Fruit fly (Drosophila melanogaster): ENCODE results near the gene CG3842.

Gene CG3842

dm6 chrX:6351917-6352768 is 14.6 kb downstream of the CG3842 start:
- TF ChIP-seq klu (GFP tag; IDR thresholded peaks at IDR 0.05) (peak; percentile 87; the same call in 1 of the 2 replicates), NC2β (GFP tag; optimal IDR thresholded peaks at IDR 0.05) (peak; percentile 25), Ptx1 (GFP tag; IDR thresholded peaks at IDR 0.05) (no peak), sob (GFP tag; IDR thresholded peaks at IDR 0.05) (no peak), Ssrp (tag; optimal IDR thresholded peaks at IDR 0.05) (no peak), CG15514 (GFP tag; optimal IDR thresholded peaks at IDR 0.05) (peak; percentile 66), Rx (GFP tag; IDR thresholded peaks at IDR 0.05) (no peak), tio (GFP tag; optimal IDR thresholded peaks at IDR 0.05) (no peak), sens (GFP tag) (peak; percentile 35), Six4 (GFP tag; optimal IDR thresholded peaks at IDR 0.05) (no peak), CrebB (tag; optimal IDR thresholded peaks at IDR 0.05) (peak; percentile 1), CG9797 (GFP tag; optimal IDR thresholded peaks at IDR 0.05) (peak; percentile 84), HLH3B (GFP tag; IDR thresholded peaks at IDR 0.05) (0 out of 2 replicates have a peak, but pooled peaks have one; percentile 14), CG2889 (GFP tag; IDR thresholded peaks at IDR 0.05) (no peak), CG11504 (tag; optimal IDR thresholded peaks at IDR 0.05) (peak; percentile 19), tin (GFP tag; optimal IDR thresholded peaks at IDR 0.05) (no peak), Lim3 (GFP tag; IDR thresholded peaks at IDR 0.05) (no peak), CG31388 (GFP tag; optimal IDR thresholded peaks at IDR 0.05) (no peak), CG13424 (tag; optimal IDR thresholded peaks at IDR 0.05) (no peak), CG6254 (GFP tag; optimal IDR thresholded peaks at IDR 0.05) (peak; percentile 91), CG8924 (tag; optimal IDR thresholded peaks at IDR 0.05) (peak; percentile 15), hkb (optimal IDR thresholded peaks at IDR 0.05) (peak; percentile 49), hkb (GFP tag; IDR thresholded peaks at IDR 0.05) (peak; percentile 39; the same call in 1 of the 2 replicates), Dbx (GFP tag; IDR thresholded peaks at IDR 0.05) (peak; percentile 58; the same call in 2 of the 3 replicates), CG6654 (GFP tag; optimal IDR thresholded peaks at IDR 0.05) (no peak), CG13287 (GFP tag; IDR thresholded peaks at IDR 0.05; ENCODE audit: partially characterized antibody) (peak; percentile 27; the same call in 1 of the 2 replicates), Ets65A (GFP tag) (peak; percentile 78), CG8388 (GFP tag; optimal IDR thresholded peaks at IDR 0.05) (no peak), CG1529 (GFP tag; optimal IDR thresholded peaks at IDR 0.05) (no peak), CG1602 (GFP tag; optimal IDR thresholded peaks at IDR 0.05) (no peak), crp (GFP tag; optimal IDR thresholded peaks at IDR 0.05) (peak in 1 of 2 experiments; percentile 18), az2 (GFP tag; optimal IDR thresholded peaks at IDR 0.05) (no peak), Poxn (GFP tag; IDR thresholded peaks at IDR 0.05) (no peak), unc-4 (GFP tag; IDR thresholded peaks at IDR 0.05; ENCODE audit: partially characterized antibody) (peak; percentile 40; the same call in 1 of the 2 replicates), stwl (tag; optimal IDR thresholded peaks at IDR 0.05) (peak; percentile 60), CG10209 (GFP tag; optimal IDR thresholded peaks at IDR 0.05) (peak; percentile 9), CG4707 (GFP tag; optimal IDR thresholded peaks at IDR 0.05) (no peak), E2f2 (GFP tag; IDR thresholded peaks at IDR 0.05) (peak; percentile 89), vvl (GFP tag; IDR thresholded peaks at IDR 0.05) (peak; percentile 57; the same call in 1 of the 2 replicates), Oli (tag; optimal IDR thresholded peaks at IDR 0.05) (no peak), E2f1 (GFP tag; IDR thresholded peaks at IDR 0.05) (peak; percentile 45; the same call in 1 of the 2 replicates), CG11247 (GFP tag; IDR thresholded peaks at IDR 0.05) (no peak), CG14014 (GFP tag; IDR thresholded peaks at IDR 0.05) (no peak; the same call in 1 of the 2 replicates), nom (GFP tag; optimal IDR thresholded peaks at IDR 0.05) (peak; percentile 37), fd96Cb (tag; optimal IDR thresholded peaks at IDR 0.05) (no peak), gro (GFP tag; optimal IDR thresholded peaks at IDR 0.05) (no peak), CG34376 (GFP tag; optimal IDR thresholded peaks at IDR 0.05) (peak; percentile 50), CG11093 (GFP tag; IDR thresholded peaks at IDR 0.05) (no peak), Mrtf (GFP tag; IDR thresholded peaks at IDR 0.05) (no peak)

Data from whole organism, embryonic.